Fruit fly (Drosophila melanogaster) whole organism: ENCODE measurements around the gene CG6610.

Source experiments
- CG8478 ChIP-seq: fragments of >200 bp; optimal IDR thresholded peaks from 2 replicates; lab custom pipeline; 2018; ENCODE audit warnings: inconsistent platforms
- Dll ChIP-seq: fragments of >200 bp; optimal IDR thresholded peaks from 2 replicates; lab custom pipeline; 2017
- EcR ChIP-seq, 2 experiments: fragments of >200 bp; optimal IDR thresholded peaks; 2 replicates each; lab custom pipeline; 2017; ENCODE audit warnings: missing biosample characterization in 2 of 2, missing genetic modification characterization in 2 of 2, missing genetic modification reagents in 2 of 2
- pan ChIP-seq: fragments of >200 bp; optimal IDR thresholded peaks from 2 replicates; lab custom pipeline; 2017
- psq ChIP-seq: fragments of >200 bp; optimal IDR thresholded peaks from 2 replicates; lab custom pipeline; 2017
- usp ChIP-seq: fragments of >200 bp; optimal IDR thresholded peaks from 2 replicates; lab custom pipeline; 2017; ENCODE audit warnings: missing biosample characterization, missing genetic modification characterization, mixed read lengths

DNA sequence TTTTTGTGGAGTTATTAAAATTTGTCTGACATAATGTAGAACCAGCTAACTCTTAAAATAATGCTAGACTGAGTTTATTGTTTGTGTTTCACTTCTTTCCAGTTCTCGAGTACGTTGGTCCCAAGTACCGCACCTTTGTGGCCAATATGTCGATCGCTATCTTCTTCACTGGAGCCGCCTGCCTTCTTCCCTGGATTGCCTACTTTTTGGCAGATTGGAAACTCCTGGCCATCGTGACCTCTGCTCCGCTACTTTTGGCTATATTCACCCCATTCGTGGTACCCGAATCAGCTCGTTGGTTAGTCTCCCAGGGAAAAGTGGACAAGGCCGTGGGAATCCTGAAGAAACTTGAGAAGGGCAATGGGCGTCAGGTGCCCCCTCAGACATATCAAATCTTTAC, 5.2 kb upstream of the CG6610 start:
- no peak for TF ChIP-seq pan (lab: Kevin White, UChicago)
- no peak for TF ChIP-seq EcR (GFP tag; optimal IDR thresholded peaks at IDR 0.05; lab: Kevin White, UChicago)
- TF ChIP-seq CG8478 (lab: Kevin White, UChicago), result no peak
- TF ChIP-seq psq (lab: Kevin White, UChicago), result no peak
- TF ChIP-seq Dll (lab: Kevin White, UChicago), result no peak
- TF ChIP-seq usp, result no peak
